Worm (Caenorhabditis elegans): Measurements from ENCODE around the gene egl-17.
A peak's percentile ranks its signal among the peaks of the same experiment; 100 is the strongest.

Gene egl-17

ce11 chrX:460351-460750 is 29.1 kb upstream of the egl-17 start, which contains the start of gene aagr-4:
Gene aagr-4 (plus strand): TSS chrX:460651.
- TF ChIP-seq T26A5.8 (tag; optimal IDR thresholded peaks at IDR 0.05), result no peak
- no peak for TF ChIP-seq sdz-38 (tag; optimal IDR thresholded peaks at IDR 0.05)
- TF ChIP-seq F57C9.4 (tag; optimal IDR thresholded peaks at IDR 0.05), result no peak
- no peak for TF ChIP-seq F33H1.4 (GFP tag; IDR thresholded peaks at IDR 0.05)
- no peak for TF ChIP-seq zim-3 (tag; optimal IDR thresholded peaks at IDR 0.05)
- TF ChIP-seq attf-6 (GFP tag; IDR thresholded peaks at IDR 0.05), result no peak
- no peak for TF ChIP-seq snpc-1.3 (tag; optimal IDR thresholded peaks at IDR 0.05; ENCODE audit: insufficient read depth)
- no peak for TF ChIP-seq mel-28 (tag; optimal IDR thresholded peaks at IDR 0.05; ENCODE audit: borderline replicate concordance)

DNA sequence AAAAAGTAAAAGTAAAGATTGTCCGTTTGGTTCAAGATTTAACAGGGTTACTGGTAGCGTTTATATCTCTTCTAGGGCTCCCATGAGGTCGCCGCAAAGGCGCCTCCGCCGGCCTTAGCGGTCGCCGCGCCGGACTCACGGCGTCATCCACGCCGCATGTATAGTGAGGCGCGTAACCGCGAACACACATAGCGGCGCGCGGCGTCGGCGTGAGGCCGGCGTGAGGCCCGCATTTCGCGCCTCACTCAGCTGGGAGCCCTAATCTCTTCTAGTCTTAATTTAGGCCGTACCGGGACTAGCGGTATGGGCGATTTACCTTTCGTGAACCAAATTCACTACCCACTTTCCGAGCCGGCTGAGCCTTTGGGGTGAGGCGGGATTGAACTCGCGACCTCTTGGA is 27.9 kb upstream of the egl-17 start:
- TF ChIP-seq tbp1 (GFP tag; optimal IDR thresholded peaks at IDR 0.05), result no peak
- TF ChIP-seq somi-1 (GFP tag; optimal IDR thresholded peaks at IDR 0.05), result no peak
- no peak for TF ChIP-seq ets-4 (GFP tag; optimal IDR thresholded peaks at IDR 0.05)
- TF ChIP-seq ztf-28 (GFP tag; IDR thresholded peaks at IDR 0.05), result no peak
- peak; percentile 3 for TF ChIP-seq sptf-2 (GFP tag; optimal IDR thresholded peaks at IDR 0.05)
- TF ChIP-seq F33H1.4 (GFP tag; IDR thresholded peaks at IDR 0.05), result no peak
- TF ChIP-seq ZK185.1 (tag; optimal IDR thresholded peaks at IDR 0.05; ENCODE audit: poor library complexity, severe bottlenecking), result no peak
- no peak for TF ChIP-seq unc-62 (GFP tag; optimal IDR thresholded peaks at IDR 0.05)
- TF ChIP-seq ztf-18 (tag; optimal IDR thresholded peaks at IDR 0.05), result no peak
- 0 out of 2 replicates have a peak, but pooled peaks have one; percentile 37 for TF ChIP-seq F37B4.10 (GFP tag; IDR thresholded peaks at IDR 0.05)
- TF ChIP-seq mxl-1 (tag; optimal IDR thresholded peaks at IDR 0.05), result no peak
- TF ChIP-seq cebp-2 (GFP tag; IDR thresholded peaks at IDR 0.05), result 0 out of 2 replicates have a peak, but pooled peaks have one; percentile 45
- peak; percentile 88 for TF ChIP-seq zfh-2 (GFP tag; conservative IDR thresholded peaks at IDR 0.05)
- no peak for TF ChIP-seq lin-40 (tag; optimal IDR thresholded peaks at IDR 0.05)
- peak; percentile 80; the same call in 1 of the 2 replicates for TF ChIP-seq egrh-3 (GFP tag; IDR thresholded peaks at IDR 0.05)
- no peak for TF ChIP-seq nfya-2 (GFP tag; IDR thresholded peaks at IDR 0.05)
- no peak for TF ChIP-seq B0019.2 (GFP tag; conservative IDR thresholded peaks at IDR 0.05)
- peak; percentile 30; the same call in 1 of the 2 replicates for TF ChIP-seq egl-44 (GFP tag; IDR thresholded peaks at IDR 0.05)

- TF ChIP-seq D2030.7 (GFP tag; IDR thresholded peaks at IDR 0.05), result peak; percentile 26
- TF ChIP-seq aptf-2 (GFP tag; conservative IDR thresholded peaks at IDR 0.05), result 0 out of 2 replicates have a peak, but pooled peaks have one; percentile 23
- 0 out of 2 replicates have a peak, but pooled peaks have one; percentile 53 for TF ChIP-seq ceh-58 (GFP tag; IDR thresholded peaks at IDR 0.05)
- 0 out of 2 replicates have a peak, but pooled peaks have one; percentile 8 for TF ChIP-seq B0019.2 (GFP tag; conservative IDR thresholded peaks at IDR 0.05)
- TF ChIP-seq bed-1 (GFP tag; IDR thresholded peaks at IDR 0.05), result 0 out of 2 replicates have a peak, but pooled peaks have one; percentile 11
These were observed 23.6 kb upstream of the egl-17 start for ce11 chrX:465931-466330.

- no peak for TF ChIP-seq hmg-20 (GFP tag; IDR thresholded peaks at IDR 0.05)
- no peak for TF ChIP-seq madf-6 (GFP tag; IDR thresholded peaks at IDR 0.05)
- no peak for TF ChIP-seq aptf-3 (GFP tag; IDR thresholded peaks at IDR 0.05)
- TF ChIP-seq attf-3 (GFP tag; conservative IDR thresholded peaks at IDR 0.05), result no peak
- no peak for TF ChIP-seq Y67H2A.10 (GFP tag; conservative IDR thresholded peaks at IDR 0.05)
- TF ChIP-seq B0261.1 (tag; optimal IDR thresholded peaks at IDR 0.05), result no peak
- no peak for TF ChIP-seq C06A6.2 (GFP tag; conservative IDR thresholded peaks at IDR 0.05)
- TF ChIP-seq nhr-80 (tag; optimal IDR thresholded peaks at IDR 0.05), result no peak
- TF ChIP-seq gei-17 (GFP tag; optimal IDR thresholded peaks at IDR 0.05), result no peak
- TF ChIP-seq zim-3 (tag; optimal IDR thresholded peaks at IDR 0.05), result no peak
- no peak for TF ChIP-seq ztf-25 (GFP tag; IDR thresholded peaks at IDR 0.05)
- TF ChIP-seq lag-1 (GFP tag; IDR thresholded peaks at IDR 0.05), result no peak
- no peak for TF ChIP-seq tbp1 (GFP tag; optimal IDR thresholded peaks at IDR 0.05)
- no peak for TF ChIP-seq repo-1 (tag; optimal IDR thresholded peaks at IDR 0.05)
- TF ChIP-seq ZK185.1 (tag; optimal IDR thresholded peaks at IDR 0.05; ENCODE audit: poor library complexity, severe bottlenecking), result no peak
- no peak for TF ChIP-seq F23B12.7 (tag; optimal IDR thresholded peaks at IDR 0.05; ENCODE audit: insufficient read depth)
- no peak for TF ChIP-seq bed-2 (GFP tag; IDR thresholded peaks at IDR 0.05)
- no peak for TF ChIP-seq chd-7 (tag; optimal IDR thresholded peaks at IDR 0.05)
- TF ChIP-seq madf-10 (tag; optimal IDR thresholded peaks at IDR 0.05), result no peak
These were observed 22.1 kb upstream of the egl-17 start for ce11 chrX:467338-467823.

All from whole organism, young adult.